Worm (Caenorhabditis elegans) whole organism, early embryonic: ENCODE results near the gene K09B11.5.
"Not testable (repeated sequence)": the region's sequence is repeated elsewhere in the genome, so short reads cannot be mapped to it uniquely, and the experiment has no call there.

Experiments used
- B0310.2 ChIP-seq: sonication (generic microtip); optimal IDR thresholded peaks from 2 replicates; lab custom pipeline; 2016; ENCODE audit warnings: mild to moderate bottlenecking, missing genetic modification characterization, missing compliant biosample characterization
- F13C5.2 ChIP-seq: sonication (generic microtip); optimal IDR thresholded peaks from 2 replicates; lab custom pipeline; 2017; ENCODE audit warnings: mild to moderate bottlenecking, missing genetic modification characterization, inconsistent platforms, missing compliant biosample characterization
- aly-1 ChIP-seq: sonication (generic microtip); optimal IDR thresholded peaks from 2 replicates; lab custom pipeline; 2016; ENCODE audit warnings: missing genetic modification characterization, missing compliant biosample characterization
- ama-1 ChIP-seq: fragments of 150-350 bp; optimal IDR thresholded peaks from 2 replicates; lab custom pipeline; 2014
- ceh-13 ChIP-seq: fragments of 200-800 bp; sonication (Bioruptor generic); optimal IDR thresholded peaks from 2 replicates; lab custom pipeline; 2018; ENCODE audit warnings: mild to moderate bottlenecking, missing genetic modification characterization, missing compliant biosample characterization
- ceh-36 ChIP-seq: sonication (generic microtip); optimal IDR thresholded peaks from 2 replicates; lab custom pipeline; 2016; ENCODE audit warnings: missing genetic modification characterization, inconsistent platforms, missing compliant biosample characterization
- ets-7 ChIP-seq: sonication (generic microtip); optimal IDR thresholded peaks from 2 replicates; lab custom pipeline; 2016; ENCODE audit warnings: missing genotype, missing genetic modification characterization, missing compliant biosample characterization
- flt-1 ChIP-seq: fragments of 200-800 bp; sonication (Bioruptor generic); IDR thresholded peaks from 2 replicates; pipeline ENCODE4 v1.3.6; 2022; ENCODE audit warnings: missing genetic modification characterization, missing compliant biosample characterization
- hmbx-1 ChIP-seq: sonication (generic microtip); optimal IDR thresholded peaks from 2 replicates; lab custom pipeline; 2016; ENCODE audit warnings: mild to moderate bottlenecking, missing genetic modification characterization, missing compliant biosample characterization
- hmg-4 ChIP-seq: fragments of 200-800 bp; sonication (Bioruptor generic); optimal IDR thresholded peaks from 2 replicates; lab custom pipeline; 2018; ENCODE audit warnings: mild to moderate bottlenecking, missing genetic modification characterization, missing compliant biosample characterization
- hnd-1 ChIP-seq: sonication (generic microtip); optimal IDR thresholded peaks from 2 replicates; lab custom pipeline; 2016; ENCODE audit warnings: missing genetic modification characterization, missing compliant biosample characterization
- pes-1 ChIP-seq: fragments of 200-800 bp; sonication (Bioruptor generic); IDR thresholded peaks from 2 replicates; pipeline ENCODE4 v1.3.6; 2022; ENCODE audit warnings: missing genetic modification reagents, missing genetic modification characterization, missing compliant biosample characterization
- scrt-1 ChIP-seq: fragments of 200-800 bp; sonication (Bioruptor generic); IDR thresholded peaks from 2 replicates; pipeline ENCODE4 v1.3.6; 2022; ENCODE audit warnings: missing genetic modification characterization, missing compliant biosample characterization
- sea-1 ChIP-seq: fragments of 200-800 bp; sonication (Bioruptor generic); conservative IDR thresholded peaks from 2 replicates; pipeline ENCODE4 v1.3.6; 2022; ENCODE audit warnings: missing genetic modification characterization, missing compliant biosample characterization
- tbx-11 ChIP-seq: fragments of 200-800 bp; sonication (Bioruptor generic); IDR thresholded peaks from 2 replicates; pipeline ENCODE4 v1.3.6; 2022; ENCODE audit warnings: missing genetic modification characterization, missing compliant biosample characterization
- tbx-37 ChIP-seq: fragments of 200-800 bp; sonication (Bioruptor generic); conservative IDR thresholded peaks from 2 replicates; pipeline ENCODE4 v1.3.6; 2022; ENCODE audit warnings: missing genetic modification reagents, missing genetic modification characterization, missing compliant biosample characterization
- tra-4 ChIP-seq: sonication (generic microtip); optimal IDR thresholded peaks from 2 replicates; lab custom pipeline; 2017; ENCODE audit warnings: missing genetic modification characterization, missing compliant biosample characterization

Gene K09B11.5

ce11 chrIV:13433904-13434303 lies at the start of gene K09B11.5:
Gene K09B11.5, minus strand, starts transcription at chrIV:13434004.
- not testable (repeated sequence) for TF ChIP-seq aly-1 (tag; lab: Kevin White, UChicago); ama-1; tbx-37 (GFP tag; lab: Robert Waterston, UW)

DNA sequence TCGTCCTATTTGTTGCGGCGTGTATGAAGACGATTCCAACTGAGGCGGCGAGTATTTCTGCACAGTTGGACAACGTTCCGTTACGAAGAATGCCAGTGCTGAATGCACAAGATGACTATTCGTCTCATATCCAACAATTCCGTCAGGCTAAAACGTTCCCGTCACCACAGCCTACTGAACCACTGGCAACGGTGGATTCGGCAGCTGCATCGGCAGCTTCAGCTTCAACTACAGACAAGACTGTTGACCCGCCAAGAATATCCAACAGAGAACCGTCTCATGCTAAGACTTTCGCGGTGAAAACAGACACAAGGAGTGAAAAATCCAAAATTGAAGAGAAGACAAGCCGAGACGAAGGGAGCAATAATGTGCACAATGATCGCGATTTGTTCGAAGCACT lies 49.8 kb upstream of the K09B11.5 start:
- TF ChIP-seq hnd-1 (tag; lab: Kevin White, UChicago) (no peak), ceh-13 (GFP tag; lab: Kevin White, UChicago) (no peak), hmbx-1 (no peak), flt-1 (GFP tag; lab: Robert Waterston, UW) (no peak), ets-7 (no peak), F13C5.2 (tag; lab: Kevin White, UChicago) (no peak), pes-1 (GFP tag; lab: Robert Waterston, UW) (no peak), sea-1 (no peak), hmg-4 (GFP tag; lab: Kevin White, UChicago) (no peak), tbx-11 (GFP tag; lab: Robert Waterston, UW) (no peak), tra-4 (tag; lab: Kevin White, UChicago) (no peak), ama-1 (no peak), scrt-1 (GFP tag; lab: Robert Waterston, UW) (no peak), aly-1 (tag; lab: Kevin White, UChicago) (no peak), B0310.2 (tag; lab: Kevin White, UChicago) (no peak), tbx-37 (GFP tag; lab: Robert Waterston, UW) (no peak), ceh-36 (tag; lab: Kevin White, UChicago) (no peak)

DNA sequence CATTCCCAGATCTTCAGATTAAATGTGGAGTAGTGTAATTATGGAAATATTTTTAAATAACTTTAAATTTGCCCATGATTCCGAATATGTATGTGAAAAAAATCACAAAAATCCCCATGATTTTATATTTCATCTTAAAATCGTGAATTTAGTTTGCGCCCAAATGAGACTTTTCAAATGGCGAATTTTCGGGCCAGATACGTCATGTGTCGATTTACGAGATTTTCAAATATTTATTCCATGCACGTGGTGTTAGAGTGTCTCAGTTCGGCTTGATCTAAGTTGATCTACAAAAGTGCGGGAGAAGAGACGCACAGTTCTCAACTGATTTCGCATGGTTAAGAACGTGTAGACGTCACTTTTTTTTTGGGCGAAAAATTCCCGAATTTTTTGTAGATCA lies 48.7 kb upstream of the K09B11.5 start, which contains the start of gene Y38H8A.1:
TSS of gene Y38H8A.1 (plus strand) at position 301 of the 400 bp plus-strand sequence.
- no peak for TF ChIP-seq pes-1 (GFP tag; lab: Robert Waterston, UW)
- TF ChIP-seq aly-1 (tag; lab: Kevin White, UChicago): no peak
- no peak for TF ChIP-seq sea-1
- no peak for TF ChIP-seq scrt-1 (GFP tag; lab: Robert Waterston, UW)
- TF ChIP-seq hnd-1 (tag; lab: Kevin White, UChicago): no peak
- TF ChIP-seq ets-7: no peak
- no peak for TF ChIP-seq tbx-11 (GFP tag; lab: Robert Waterston, UW)
- no peak for TF ChIP-seq flt-1 (GFP tag; lab: Robert Waterston, UW)
- no peak for TF ChIP-seq hmg-4 (GFP tag; lab: Kevin White, UChicago)
- no peak for TF ChIP-seq B0310.2 (tag; lab: Kevin White, UChicago)
- no peak for TF ChIP-seq ama-1
- no peak for TF ChIP-seq F13C5.2 (tag; lab: Kevin White, UChicago)
- no peak for TF ChIP-seq ceh-36 (tag; lab: Kevin White, UChicago)
- no peak for TF ChIP-seq tra-4 (tag; lab: Kevin White, UChicago)
- TF ChIP-seq ceh-13 (GFP tag; lab: Kevin White, UChicago): no peak
- TF ChIP-seq tbx-37 (GFP tag; lab: Robert Waterston, UW): no peak
- TF ChIP-seq hmbx-1: no peak

DNA sequence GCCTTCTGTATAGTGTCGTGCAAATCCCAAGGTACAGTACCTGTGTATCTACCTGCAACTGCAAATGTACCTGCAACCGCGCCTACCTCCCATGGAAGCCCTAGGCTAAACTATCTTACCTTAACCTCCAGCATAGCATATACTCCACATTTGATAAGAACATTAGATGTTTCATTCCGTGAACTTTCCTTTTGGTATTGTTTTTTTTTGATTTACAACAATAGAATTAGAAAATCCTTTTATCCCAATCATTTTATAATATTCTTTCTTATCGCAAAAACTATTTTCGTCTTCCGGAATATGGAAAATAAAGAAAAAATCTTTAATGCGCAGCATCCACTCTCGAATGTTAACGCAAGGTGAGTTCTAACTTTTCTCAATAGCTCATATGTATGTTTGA lies 40.3 kb upstream of the K09B11.5 start, which contains the start of gene Y38H8A.2:
TSS of gene Y38H8A.2 (plus strand) at position 301 of the 400 bp plus-strand sequence.
- TF ChIP-seq ama-1 (no peak), hmg-4 (GFP tag; lab: Kevin White, UChicago) (no peak), hnd-1 (tag; lab: Kevin White, UChicago) (no peak), tra-4 (tag; lab: Kevin White, UChicago) (no peak)

- no peak for TF ChIP-seq ets-7
- TF ChIP-seq sea-1: no peak
- no peak for TF ChIP-seq ama-1
- no peak for TF ChIP-seq pes-1 (GFP tag; lab: Robert Waterston, UW)
These were observed 38.2 kb upstream of the K09B11.5 start, which contains the start of the genes ttbk-8.1 and Y38H8A.4 for ce11 chrIV:13472011-13472410. Gene ttbk-8.1, plus strand, starts transcription at chrIV:13472311. Gene Y38H8A.4, minus strand, starts transcription at chrIV:13472376.

DNA sequence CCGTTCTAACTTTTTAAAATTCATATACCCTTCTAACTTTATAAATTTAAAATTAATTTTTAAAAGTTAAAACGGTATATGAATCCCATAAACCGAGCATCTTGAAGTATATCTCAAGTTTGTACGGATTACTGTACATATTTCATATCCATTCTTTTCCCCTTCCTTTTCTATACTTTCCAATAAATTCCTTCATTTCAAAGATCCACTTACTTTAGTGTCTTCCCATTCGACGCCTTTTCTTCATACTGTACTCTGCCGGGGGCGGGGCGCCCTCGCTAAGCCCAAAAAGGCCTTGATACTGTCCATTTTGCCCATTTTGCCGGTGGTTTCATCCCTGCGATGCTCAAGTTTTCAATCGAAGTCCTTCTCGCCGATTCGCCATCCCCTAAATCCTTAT lies 32.0 kb upstream of the K09B11.5 start, which contains the start of gene fezf-1:
TSS of gene fezf-1 (plus strand) at position 301 of the 400 bp plus-strand sequence.
- TF ChIP-seq ama-1 (no peak), F13C5.2 (tag; lab: Kevin White, UChicago) (no peak), B0310.2 (tag; lab: Kevin White, UChicago) (no peak), ceh-36 (tag; lab: Kevin White, UChicago) (no peak), sea-1 (no peak), ets-7 (no peak), pes-1 (GFP tag; lab: Robert Waterston, UW) (no peak), tra-4 (tag; lab: Kevin White, UChicago) (no peak), tbx-11 (GFP tag; lab: Robert Waterston, UW) (no peak), tbx-37 (GFP tag; lab: Robert Waterston, UW) (no peak)

DNA sequence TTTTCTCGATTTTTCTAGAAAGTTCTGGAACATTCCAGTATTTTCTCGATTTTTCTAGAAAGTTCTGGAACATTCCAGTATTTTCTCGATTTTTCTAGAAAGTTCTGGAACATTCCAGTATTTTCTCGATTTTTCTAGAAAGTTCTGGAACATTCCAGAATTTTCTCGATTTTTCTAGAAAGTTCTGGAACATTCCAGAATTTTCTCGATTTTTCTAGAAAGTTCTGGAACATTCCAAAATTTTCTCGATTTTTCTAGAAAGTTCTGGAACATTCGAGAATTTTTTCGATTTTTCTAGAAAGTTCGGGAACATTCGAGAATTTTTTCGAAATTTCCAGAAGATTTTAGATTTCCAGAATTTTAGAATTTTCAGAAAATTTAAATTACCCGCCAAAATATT lies 30.1 kb upstream of the K09B11.5 start:
- TF ChIP-seq flt-1 (GFP tag; lab: Robert Waterston, UW) (peak; percentile 62; the same call in 1 of the 2 replicates), pes-1 (GFP tag; lab: Robert Waterston, UW) (peak; percentile 66; the same call in 1 of the 2 replicates)

- TF ChIP-seq pes-1 (GFP tag; lab: Robert Waterston, UW): no peak
- no peak for TF ChIP-seq ceh-36 (tag; lab: Kevin White, UChicago)
- no peak for TF ChIP-seq sea-1
- TF ChIP-seq tbx-11 (GFP tag; lab: Robert Waterston, UW): no peak
- no peak for TF ChIP-seq hmbx-1
- TF ChIP-seq F13C5.2 (tag; lab: Kevin White, UChicago): no peak
- no peak for TF ChIP-seq flt-1 (GFP tag; lab: Robert Waterston, UW)
- no peak for TF ChIP-seq hnd-1 (tag; lab: Kevin White, UChicago)
- no peak for TF ChIP-seq hmg-4 (GFP tag; lab: Kevin White, UChicago)
- TF ChIP-seq ceh-13 (GFP tag; lab: Kevin White, UChicago): no peak
- no peak for TF ChIP-seq aly-1 (tag; lab: Kevin White, UChicago)
- TF ChIP-seq ama-1: no peak
- no peak for TF ChIP-seq B0310.2 (tag; lab: Kevin White, UChicago)
- TF ChIP-seq ets-7: no peak
These were observed 27.1 kb upstream of the K09B11.5 start, which contains the start of gene Y38H8A.12 for ce11 chrIV:13460876-13461275. Gene Y38H8A.12, minus strand, starts transcription at chrIV:13460976.
